Fruit fly (Drosophila melanogaster) whole organism, embryonic: Measurements from ENCODE around the gene vers.

Experiments used
- Asciz ChIP-seq: fragments of 200-800 bp; sonication (Bioruptor generic); optimal IDR thresholded peaks from 2 replicates; lab custom pipeline; 2017; ENCODE audit warnings: missing biosample characterization, mild to moderate bottlenecking, missing genetic modification characterization, missing genetic modification reagents
- CG14014 ChIP-seq: fragments of 200-800 bp; sonication (Bioruptor generic); IDR thresholded peaks from 2 replicates; pipeline ENCODE4 v1.3.6; 2022; ENCODE audit warnings: missing biosample characterization, missing genetic modification characterization
- CG31441 ChIP-seq: fragments of 200-800 bp; sonication (Bioruptor generic); IDR thresholded peaks from 2 replicates; pipeline ENCODE4 v1.3.6; 2022; ENCODE audit warnings: missing biosample characterization, missing genetic modification characterization
- Dip3 ChIP-seq: fragments of 200-800 bp; sonication (Bioruptor generic); optimal IDR thresholded peaks from 3 replicates; lab custom pipeline; 2016; ENCODE audit warnings: missing biosample characterization, missing genetic modification characterization
- gfzf ChIP-seq: fragments of 200-800 bp; sonication (Bioruptor generic); optimal IDR thresholded peaks from 2 replicates; lab custom pipeline; 2016; ENCODE audit warnings: missing biosample characterization, mild to moderate bottlenecking, missing genetic modification characterization, moderate library complexity
- insv ChIP-seq, 2 experiments: fragments of 200-800 bp; sonication (Bioruptor generic); optimal IDR thresholded peaks; 3 replicates each; lab custom pipeline; 2016 to 2018; ENCODE audit warnings: missing biosample characterization in 2 of 2, missing genetic modification characterization in 2 of 2
- run ChIP-seq: fragments of 200-800 bp; sonication (Bioruptor generic); optimal IDR thresholded peaks from 3 replicates; lab custom pipeline; 2018; ENCODE audit warnings: missing biosample characterization, mild to moderate bottlenecking, missing genetic modification characterization

dm6 chr3L:12082521-12082841 is 33.4 kb upstream of the vers start:
- TF ChIP-seq gfzf (GFP tag; lab: Kevin White, UChicago), result no peak
- TF ChIP-seq CG14014, result no peak
- no peak for TF ChIP-seq run
- TF ChIP-seq CG31441 (GFP tag; lab: Robert Waterston, UW), result no peak
- TF ChIP-seq insv (GFP tag; optimal IDR thresholded peaks at IDR 0.05; lab: Kevin White, UChicago), result no peak
- no peak for TF ChIP-seq Asciz (GFP tag; lab: Kevin White, UChicago)
- TF ChIP-seq Dip3 (GFP tag; lab: Kevin White, UChicago), result no peak
